Worm (Caenorhabditis elegans): ENCODE results near the gene F12A10.1.
"Not testable (repeated sequence)": the region's sequence is repeated elsewhere in the genome, so short reads cannot be mapped to it uniquely, and the experiment has no call there.

Gene F12A10.1

DNA sequence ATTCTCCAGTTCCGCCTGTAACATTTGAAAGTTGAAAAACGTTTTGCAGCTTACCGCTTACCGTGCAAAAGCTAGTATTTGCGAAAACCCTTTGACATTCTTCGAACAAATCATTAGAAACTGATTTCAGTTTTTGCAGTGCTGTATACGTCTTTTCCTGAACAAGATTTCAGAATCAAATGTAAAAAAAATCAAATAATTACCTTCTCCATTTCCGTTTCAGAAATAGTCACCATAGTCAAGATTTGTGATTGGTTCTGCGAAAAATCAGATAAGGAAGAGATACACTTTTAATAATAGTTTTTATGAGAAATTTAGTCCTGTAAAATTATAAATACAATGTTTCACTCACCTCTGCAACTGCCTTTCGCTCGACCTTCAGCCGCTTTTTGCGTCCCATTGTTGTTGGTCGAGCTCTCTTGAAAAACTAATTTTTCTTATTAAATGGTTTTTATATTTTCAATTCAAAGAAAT lies 35.6 kb downstream of the F12A10.1 start, which contains the start of gene C17C3.9:
C17C3.9 (minus strand) TSS at position 424 of the 474 bp plus-strand sequence.
- TF ChIP-seq fax-1 (tag; optimal IDR thresholded peaks at IDR 0.05) = no peak
- TF ChIP-seq ceh-24 (tag; optimal IDR thresholded peaks at IDR 0.05) = no peak
- TF ChIP-seq C08G9.2 (tag; optimal IDR thresholded peaks at IDR 0.05) = no peak
- TF ChIP-seq eyg-1 (tag; optimal IDR thresholded peaks at IDR 0.05) = no peak
- no peak for TF ChIP-seq pha-2 (tag; optimal IDR thresholded peaks at IDR 0.05)
- no peak for TF ChIP-seq dmd-4 (tag; optimal IDR thresholded peaks at IDR 0.05; ENCODE audit: borderline replicate concordance)
- no peak for TF ChIP-seq tbx-2 (tag; optimal IDR thresholded peaks at IDR 0.05)
- TF ChIP-seq ceh-14 (tag; optimal IDR thresholded peaks at IDR 0.05) = no peak
- TF ChIP-seq nhr-232 (tag; optimal IDR thresholded peaks at IDR 0.05) = no peak
- no peak for TF ChIP-seq unc-86 (tag; optimal IDR thresholded peaks at IDR 0.05)
- TF ChIP-seq ceh-19 (GFP tag; optimal IDR thresholded peaks at IDR 0.05) = no peak
- no peak for TF ChIP-seq zip-5 (tag; optimal IDR thresholded peaks at IDR 0.05)

DNA sequence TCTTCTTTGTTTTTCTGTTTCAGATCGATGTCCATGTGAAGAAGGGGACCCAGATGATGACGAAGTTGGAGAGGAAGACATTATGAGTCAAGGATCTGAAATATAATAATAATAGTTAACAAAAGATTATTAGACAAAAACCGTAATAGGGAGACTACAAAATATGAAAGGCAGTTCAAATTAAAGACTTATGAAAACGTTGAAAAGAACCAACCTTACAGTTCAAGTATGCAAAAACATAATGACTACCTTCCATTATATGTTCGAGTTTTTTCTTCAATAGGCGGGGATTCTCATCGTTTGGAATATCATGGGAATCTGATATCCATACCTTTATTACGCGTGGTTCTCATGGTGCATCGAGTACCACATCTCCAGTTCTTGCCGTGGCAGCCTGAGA lies 37.3 kb downstream of the F12A10.1 start, which contains the start of gene hlh-26:
hlh-26 (minus strand) TSS at position 101 of the 400 bp plus-strand sequence.
- no peak for TF ChIP-seq tbx-2 (tag; optimal IDR thresholded peaks at IDR 0.05)
- TF ChIP-seq gmeb-2 (tag; optimal IDR thresholded peaks at IDR 0.05) = no peak
- no peak for TF ChIP-seq hlh-8 (tag; optimal IDR thresholded peaks at IDR 0.05)
- no peak for TF ChIP-seq ceh-24 (tag; optimal IDR thresholded peaks at IDR 0.05)
- no peak for TF ChIP-seq tbx-7 (tag; optimal IDR thresholded peaks at IDR 0.05)

DNA sequence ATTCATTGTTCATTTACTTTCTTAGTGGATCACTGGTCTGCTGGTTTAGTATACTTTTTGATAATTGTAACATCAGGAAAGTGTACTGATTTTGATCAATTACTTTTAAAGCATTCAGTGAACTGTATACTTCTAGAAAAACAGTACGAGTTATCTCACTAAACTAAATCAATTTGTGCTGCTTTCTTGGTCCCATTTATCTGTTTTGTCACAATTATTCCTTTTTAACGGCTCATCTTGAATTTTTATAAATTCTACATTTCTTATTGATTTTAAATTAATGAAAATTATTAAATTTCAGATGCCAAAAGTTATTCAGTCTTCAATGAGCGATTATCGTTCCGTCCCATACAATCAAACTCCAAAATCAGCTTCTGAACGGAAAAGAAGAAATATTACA lies 38.6 kb downstream of the F12A10.1 start, which contains the start of gene hlh-25:
hlh-25 (plus strand) TSS at position 301 of the 400 bp plus-strand sequence.
- not testable (repeated sequence) for TF ChIP-seq unc-86 (tag; optimal IDR thresholded peaks at IDR 0.05); unc-3 (GFP tag; conservative IDR thresholded peaks at IDR 0.05); unc-3 (tag; optimal IDR thresholded peaks at IDR 0.05); fkh-10 (GFP tag; optimal IDR thresholded peaks at IDR 0.05)

ce11 chrII:5537078-5537477 lies 40.7 kb downstream of the F12A10.1 start:
- TF ChIP-seq pha-2 (tag; optimal IDR thresholded peaks at IDR 0.05) = no peak
- TF ChIP-seq ama-1 (optimal IDR thresholded peaks at IDR 0.05) = no peak
- TF ChIP-seq ahr-1 (tag; optimal IDR thresholded peaks at IDR 0.05) = no peak
- TF ChIP-seq fkh-6 (tag; optimal IDR thresholded peaks at IDR 0.05) = no peak

DNA sequence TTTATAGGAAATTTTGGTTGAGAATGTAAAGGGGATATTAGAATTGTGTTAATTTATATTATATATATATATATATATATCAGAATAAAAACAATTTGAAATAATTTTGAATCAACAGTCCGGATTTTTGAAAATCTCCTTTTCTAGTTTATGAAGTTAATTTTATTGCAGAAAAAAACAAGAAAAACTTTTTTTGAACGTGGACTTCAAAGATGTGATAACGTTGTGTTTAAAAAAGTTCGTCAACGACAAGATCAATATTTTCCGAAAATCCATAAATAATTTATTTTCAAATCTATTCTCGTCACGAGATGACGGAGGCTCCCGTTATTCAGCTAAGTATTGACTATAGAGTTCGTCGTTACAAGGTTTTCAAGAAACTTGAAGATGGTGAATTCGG lies 41.2 kb downstream of the F12A10.1 start, which contains the start of gene C17C3.11:
C17C3.11 (plus strand) TSS at position 301 of the 400 bp plus-strand sequence.
- no peak for TF ChIP-seq elt-4 (tag; optimal IDR thresholded peaks at IDR 0.05)
- TF ChIP-seq pax-1 (tag; optimal IDR thresholded peaks at IDR 0.05) = no peak
- no peak for TF ChIP-seq sox-2 (GFP tag; IDR thresholded peaks at IDR 0.05)
- TF ChIP-seq gmeb-2 (tag; optimal IDR thresholded peaks at IDR 0.05) = no peak
- no peak for TF ChIP-seq unc-42 (tag; optimal IDR thresholded peaks at IDR 0.05)
- no peak for TF ChIP-seq fkh-6 (tag; optimal IDR thresholded peaks at IDR 0.05)
- no peak for TF ChIP-seq npax-4 (tag; optimal IDR thresholded peaks at IDR 0.05)
- TF ChIP-seq fkh-10 (GFP tag; optimal IDR thresholded peaks at IDR 0.05) = no peak
- no peak for TF ChIP-seq che-1 (tag; optimal IDR thresholded peaks at IDR 0.05)
- no peak for TF ChIP-seq ceh-45 (GFP tag; IDR thresholded peaks at IDR 0.05)

DNA sequence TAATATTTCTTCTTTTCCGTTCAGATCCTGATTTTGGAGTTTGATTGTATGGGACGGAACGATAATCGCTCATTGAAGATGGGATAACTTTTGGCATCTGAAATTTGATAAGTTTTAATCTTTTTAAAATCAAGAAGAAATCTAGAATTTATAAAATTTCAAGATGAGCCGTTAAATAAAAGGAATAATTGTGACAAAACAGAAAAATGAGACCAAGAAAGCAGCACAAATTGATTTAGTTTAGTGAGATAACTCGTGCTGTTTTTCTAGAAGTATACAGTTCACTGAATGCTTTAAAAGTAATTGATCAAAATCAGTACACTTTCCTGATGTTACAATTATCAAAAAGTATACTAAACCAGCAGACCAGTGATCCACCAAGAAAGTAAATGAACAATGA lies 43.8 kb downstream of the F12A10.1 start, which contains the start of gene hlh-27:
hlh-27 (minus strand) TSS at position 101 of the 400 bp plus-strand sequence.
- TF ChIP-seq lin-11, ceh-2, K02D7.2 (tag; optimal IDR thresholded peaks at IDR 0.05): not testable (repeated sequence)

DNA sequence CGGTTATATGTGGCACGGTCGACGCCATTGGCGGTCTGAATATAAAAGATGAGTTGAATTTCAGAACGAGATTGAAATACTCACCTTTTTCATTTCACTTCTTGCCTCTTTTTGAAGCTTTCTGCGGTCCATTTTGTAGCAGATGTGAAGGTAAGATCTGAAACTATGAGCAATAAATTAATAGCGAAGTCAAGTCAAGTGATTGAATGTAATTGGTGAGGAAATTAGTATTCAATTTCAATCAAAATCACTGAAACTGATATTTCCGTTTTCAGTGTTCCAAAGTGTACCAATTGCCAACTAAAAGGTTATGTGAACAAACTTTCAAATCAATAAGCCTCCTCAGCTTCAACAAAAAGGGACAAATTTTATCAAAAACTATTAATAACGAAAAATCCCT lies 45.3 kb downstream of the F12A10.1 start, which contains the start of gene C17C3.24:
C17C3.24 (minus strand) TSS at position 101 of the 400 bp plus-strand sequence.
- TF ChIP-seq ceh-6 (GFP tag; optimal IDR thresholded peaks at IDR 0.05) = no peak
- no peak for TF ChIP-seq dmd-4 (tag; optimal IDR thresholded peaks at IDR 0.05; ENCODE audit: borderline replicate concordance)
- no peak for TF ChIP-seq unc-55 (GFP tag; optimal IDR thresholded peaks at IDR 0.05)
- TF ChIP-seq zip-5 (tag; optimal IDR thresholded peaks at IDR 0.05) = no peak
- no peak for TF ChIP-seq dve-1 (tag; optimal IDR thresholded peaks at IDR 0.05)
- no peak for TF ChIP-seq hlh-15 (tag; optimal IDR thresholded peaks at IDR 0.05)
- no peak for TF ChIP-seq ceh-48 (tag; optimal IDR thresholded peaks at IDR 0.05)
- TF ChIP-seq syd-9 (tag; optimal IDR thresholded peaks at IDR 0.05) = no peak
- TF ChIP-seq fkh-6 (tag; optimal IDR thresholded peaks at IDR 0.05) = no peak
- TF ChIP-seq Y22D7AL.16 (tag; optimal IDR thresholded peaks at IDR 0.05) = no peak

Data from whole organism, late embryonic.